Worm (Caenorhabditis elegans) whole organism, mixed stage, embryonic: ENCODE measurements around the gene prp-9.
A peak's percentile ranks its signal among the peaks of the same experiment; 100 is the strongest.

ENCODE experiments used
- bed-3 ChIP-seq: fragments of 200-800 bp; sonication (Bioruptor generic); optimal IDR thresholded peaks from 3 replicates; lab custom pipeline; 2018; ENCODE audit warnings: mild to moderate bottlenecking, missing genetic modification characterization, moderate library complexity, missing compliant biosample characterization
- blmp-1 ChIP-seq: fragments of 150-350 bp; optimal IDR thresholded peaks from 2 replicates; lab custom pipeline; 2014; ENCODE audit warnings: missing biosample characterization, missing genetic modification characterization
- ceh-39 ChIP-seq: fragments of 150-350 bp; optimal IDR thresholded peaks from 2 replicates; lab custom pipeline; 2014; ENCODE audit warnings: missing biosample characterization, missing genetic modification characterization
- ceh-43 ChIP-seq: fragments of 200-800 bp; sonication (Bioruptor generic); optimal IDR thresholded peaks from 2 replicates; lab custom pipeline; 2018; ENCODE audit warnings: mild to moderate bottlenecking, missing genetic modification characterization, moderate library complexity, missing compliant biosample characterization
- ceh-83 ChIP-seq: fragments of 200-800 bp; sonication (Bioruptor generic); optimal IDR thresholded peaks from 2 replicates; lab custom pipeline; 2018; ENCODE audit warnings: mild to moderate bottlenecking, missing genetic modification characterization, missing compliant biosample characterization
- drap-1 ChIP-seq: fragments of 200-800 bp; sonication (Bioruptor generic); optimal IDR thresholded peaks from 3 replicates; lab custom pipeline; 2018; ENCODE audit warnings: mild to moderate bottlenecking, missing genetic modification characterization, missing compliant biosample characterization
- elt-1 ChIP-seq: sonication (generic microtip); optimal IDR thresholded peaks from 2 replicates; lab custom pipeline; 2017; ENCODE audit warnings: missing genetic modification characterization, mild to moderate bottlenecking, missing compliant biosample characterization, antibody characterized with exemption, moderate library complexity, borderline replicate concordance; ENCODE audit not compliant: insufficient read depth
- flh-1 ChIP-seq: fragments of 200-800 bp; sonication (Bioruptor generic); optimal IDR thresholded peaks from 2 replicates; lab custom pipeline; 2018; ENCODE audit warnings: mild to moderate bottlenecking, missing genetic modification characterization, moderate library complexity, missing compliant biosample characterization
- ham-2 ChIP-seq: fragments of 200-800 bp; sonication (Bioruptor generic); optimal IDR thresholded peaks from 2 replicates; lab custom pipeline; 2018; ENCODE audit warnings: mild to moderate bottlenecking, missing genetic modification characterization, missing compliant biosample characterization
- hlh-1 ChIP-seq: fragments of 150-350 bp; optimal IDR thresholded peaks from 2 replicates; lab custom pipeline; 2014; ENCODE audit warnings: missing biosample characterization, missing genetic modification reagents, missing genetic modification characterization
- lin-13 ChIP-seq: fragments of 150-350 bp; optimal IDR thresholded peaks from 2 replicates; lab custom pipeline; 2014; ENCODE audit warnings: missing biosample characterization, missing genetic modification characterization
- lin-32 ChIP-seq: fragments of 200-800 bp; sonication (Bioruptor generic); optimal IDR thresholded peaks from 2 replicates; lab custom pipeline; 2018; ENCODE audit warnings: mild to moderate bottlenecking, missing genetic modification characterization, missing compliant biosample characterization
- lsy-2 ChIP-seq: fragments of 150-350 bp; optimal IDR thresholded peaks from 2 replicates; lab custom pipeline; 2014; ENCODE audit warnings: missing biosample characterization, missing genetic modification characterization
- mab-5 ChIP-seq: fragments of 150-350 bp; optimal IDR thresholded peaks from 2 replicates; lab custom pipeline; 2014; ENCODE audit warnings: missing biosample characterization, missing genetic modification characterization
- mep-1 ChIP-seq: fragments of 150-350 bp; optimal IDR thresholded peaks from 2 replicates; lab custom pipeline; 2017; ENCODE audit warnings: missing biosample characterization, missing genetic modification reagents, missing genetic modification characterization, inconsistent platforms
- mls-2 ChIP-seq: sonication (generic microtip); optimal IDR thresholded peaks from 2 replicates; lab custom pipeline; 2016; ENCODE audit warnings: mild to moderate bottlenecking, missing genetic modification characterization, moderate library complexity, missing compliant biosample characterization
- nhr-12 ChIP-seq: fragments of 150-350 bp; optimal IDR thresholded peaks from 2 replicates; lab custom pipeline; 2014; ENCODE audit warnings: missing biosample characterization, missing genetic modification characterization
- nhr-237 ChIP-seq: fragments of 150-350 bp; optimal IDR thresholded peaks from 2 replicates; lab custom pipeline; 2014; ENCODE audit warnings: missing biosample characterization, missing genetic modification characterization
- nhr-28 ChIP-seq: fragments of 150-350 bp; optimal IDR thresholded peaks from 2 replicates; lab custom pipeline; 2014; ENCODE audit warnings: missing biosample characterization, missing genetic modification characterization
- nhr-76 ChIP-seq: sonication (generic microtip); optimal IDR thresholded peaks from 2 replicates; lab custom pipeline; 2017; ENCODE audit warnings: missing biosample characterization, missing genetic modification characterization
- pha-4 ChIP-seq: fragments of 150-350 bp; optimal IDR thresholded peaks from 2 replicates; lab custom pipeline; 2018; ENCODE audit warnings: missing biosample characterization, missing genetic modification reagents, missing genetic modification characterization
- sem-2 ChIP-seq: fragments of 200-800 bp; sonication (Bioruptor generic); optimal IDR thresholded peaks from 2 replicates; lab custom pipeline; 2018; ENCODE audit warnings: mild to moderate bottlenecking, missing genetic modification characterization, missing compliant biosample characterization
- snpc-4 ChIP-seq: fragments of 150-350 bp; optimal IDR thresholded peaks from 2 replicates; lab custom pipeline; 2014; ENCODE audit warnings: missing biosample characterization, missing genetic modification characterization
- sptf-1 ChIP-seq: sonication (generic microtip); optimal IDR thresholded peaks from 2 replicates; lab custom pipeline; 2017; ENCODE audit warnings: mild to moderate bottlenecking, missing genetic modification characterization, moderate library complexity, missing compliant biosample characterization
- tbx-8 ChIP-seq: fragments of 200-800 bp; sonication (Bioruptor generic); optimal IDR thresholded peaks from 2 replicates; lab custom pipeline; 2018; ENCODE audit warnings: mild to moderate bottlenecking, missing genetic modification characterization, moderate library complexity, missing compliant biosample characterization
- unc-120 ChIP-seq: sonication (generic microtip); optimal IDR thresholded peaks from 2 replicates; lab custom pipeline; 2017; ENCODE audit warnings: missing genetic modification characterization, missing compliant biosample characterization; ENCODE audit not compliant: poor library complexity, severe bottlenecking
- unc-39 ChIP-seq: fragments of 150-350 bp; optimal IDR thresholded peaks from 2 replicates; lab custom pipeline; 2014; ENCODE audit warnings: missing biosample characterization, missing genetic modification characterization
- zip-8 ChIP-seq: fragments of 150-350 bp; optimal IDR thresholded peaks from 2 replicates; lab custom pipeline; 2014; ENCODE audit warnings: missing biosample characterization, missing genetic modification characterization
- ztf-11 ChIP-seq: fragments of 150-350 bp; optimal IDR thresholded peaks from 2 replicates; lab custom pipeline; 2014; ENCODE audit warnings: missing biosample characterization, missing genetic modification characterization

Gene prp-9

ce11 chrII:8545315-8545714, 20.1 kb upstream of the prp-9 start, which contains the start of gene decr-1.2:
TSS of gene decr-1.2 (plus strand) at chrII:8545615.
- TF ChIP-seq nhr-28 (tag; lab: Kevin White, UChicago) (no peak), nhr-76 (tag; lab: Kevin White, UChicago) (no peak), tbx-8 (GFP tag; lab: Kevin White, UChicago) (no peak), unc-39 (tag; lab: Kevin White, UChicago) (no peak), nhr-12 (tag; lab: Kevin White, UChicago) (no peak), mls-2 (tag; lab: Kevin White, UChicago) (no peak), sem-2 (GFP tag; lab: Kevin White, UChicago) (no peak), hlh-1 (tag; lab: Kevin White, UChicago) (no peak), mab-5 (tag; lab: Kevin White, UChicago) (no peak), ceh-39 (no peak), mep-1 (no peak), ztf-11 (tag; lab: Kevin White, UChicago) (no peak), nhr-237 (tag; lab: Kevin White, UChicago) (no peak), flh-1 (no peak), ceh-43 (no peak), elt-1 (tag; lab: Kevin White, UChicago) (no peak), ceh-83 (GFP tag; lab: Kevin White, UChicago) (no peak), lsy-2 (no peak)

- TF ChIP-seq sem-2 (GFP tag; lab: Kevin White, UChicago): no peak
- no peak for TF ChIP-seq tbx-8 (GFP tag; lab: Kevin White, UChicago)
- TF ChIP-seq unc-39 (tag; lab: Kevin White, UChicago): no peak
- no peak for TF ChIP-seq mls-2 (tag; lab: Kevin White, UChicago)
- TF ChIP-seq lsy-2: no peak
- no peak for TF ChIP-seq snpc-4 (tag; lab: Kevin White, UChicago)
- TF ChIP-seq drap-1 (GFP tag; lab: Kevin White, UChicago): no peak
- TF ChIP-seq ztf-11 (tag; lab: Kevin White, UChicago): no peak
- no peak for TF ChIP-seq lin-32 (GFP tag; lab: Kevin White, UChicago)
- no peak for TF ChIP-seq mab-5 (tag; lab: Kevin White, UChicago)
- TF ChIP-seq bed-3 (GFP tag; lab: Kevin White, UChicago): no peak
Observed at ce11 chrII:8540412-8540811, 15.2 kb upstream of the prp-9 start, which contains the start of gene pqn-73. TSS of gene pqn-73 (plus strand) at chrII:8540712.

- TF ChIP-seq pha-4 (tag; lab: Kevin White, UChicago) (no peak), sptf-1 (no peak), snpc-4 (tag; lab: Kevin White, UChicago) (no peak), lsy-2 (no peak), nhr-12 (tag; lab: Kevin White, UChicago) (no peak), unc-120 (tag; lab: Kevin White, UChicago) (no peak), bed-3 (GFP tag; lab: Kevin White, UChicago) (no peak)
- TF ChIP-seq, all 35 proteins: peak for 0
Observed at ce11 chrII:8536060-8536459, 10.9 kb upstream of the prp-9 start, which contains the start of gene W01C9.2. TSS of gene W01C9.2 (plus strand) at chrII:8536360.

ce11 chrII:8532015-8532414, 6.8 kb upstream of the prp-9 start:
- no peak for TF ChIP-seq bed-3 (GFP tag; lab: Kevin White, UChicago)
- no peak for TF ChIP-seq sem-2 (GFP tag; lab: Kevin White, UChicago)
- peak; percentile 56 for TF ChIP-seq ham-2 (GFP tag; lab: Kevin White, UChicago)
- no peak for TF ChIP-seq drap-1 (GFP tag; lab: Kevin White, UChicago)
- no peak for TF ChIP-seq lin-32 (GFP tag; lab: Kevin White, UChicago)
- no peak for TF ChIP-seq lin-13 (tag; lab: Kevin White, UChicago)
- no peak for TF ChIP-seq nhr-237 (tag; lab: Kevin White, UChicago)
- no peak for TF ChIP-seq tbx-8 (GFP tag; lab: Kevin White, UChicago)
- TF ChIP-seq blmp-1: peak; percentile 62
- no peak for TF ChIP-seq unc-120 (tag; lab: Kevin White, UChicago)
- TF ChIP-seq nhr-28 (tag; lab: Kevin White, UChicago): no peak
- no peak for TF ChIP-seq sptf-1
- no peak for TF ChIP-seq mep-1
- TF ChIP-seq hlh-1 (tag; lab: Kevin White, UChicago): no peak
- TF ChIP-seq ztf-11 (tag; lab: Kevin White, UChicago): no peak
- peak; percentile 5 for TF ChIP-seq pha-4 (tag; lab: Kevin White, UChicago)
- TF ChIP-seq mab-5 (tag; lab: Kevin White, UChicago): no peak
- TF ChIP-seq nhr-12 (tag; lab: Kevin White, UChicago): no peak
- no peak for TF ChIP-seq zip-8 (tag; lab: Kevin White, UChicago)
- no peak for TF ChIP-seq ceh-39
